Fruit fly (Drosophila melanogaster) whole organism: ENCODE data around the gene CG17672.

ENCODE experiments used
- CG8478 ChIP-seq: fragments of >200 bp; optimal IDR thresholded peaks from 2 replicates; lab custom pipeline; 2018; ENCODE audit warnings: inconsistent platforms
- Dll ChIP-seq: fragments of >200 bp; optimal IDR thresholded peaks from 2 replicates; lab custom pipeline; 2017
- psq ChIP-seq: fragments of >200 bp; optimal IDR thresholded peaks from 2 replicates; lab custom pipeline; 2017
- usp ChIP-seq: fragments of >200 bp; optimal IDR thresholded peaks from 2 replicates; lab custom pipeline; 2017; ENCODE audit warnings: missing biosample characterization, missing genetic modification characterization, mixed read lengths

DNA sequence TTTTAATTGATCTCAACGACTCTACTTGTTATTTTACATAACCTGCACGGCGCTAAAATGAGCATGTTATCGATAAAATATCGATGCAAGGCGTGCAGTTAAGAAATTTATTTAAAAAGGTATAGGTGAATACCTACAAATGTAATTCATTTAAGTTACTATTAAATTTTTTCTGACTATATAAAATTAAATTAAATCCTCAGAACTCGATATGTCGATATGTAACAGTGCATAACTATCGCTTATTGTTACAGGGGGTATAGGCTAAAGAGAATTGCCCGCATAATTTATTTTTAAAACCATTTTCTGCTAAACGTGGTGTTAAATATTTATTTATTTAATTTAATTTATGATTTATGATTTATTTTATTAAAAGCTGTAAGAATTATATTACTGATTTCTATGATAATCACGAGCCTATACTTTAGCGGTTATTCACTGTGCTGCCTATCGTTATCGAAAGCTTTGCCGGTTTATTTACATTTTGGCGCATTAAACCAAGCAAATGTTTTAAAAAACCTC is 10.9 kb upstream of the CG17672 start, which contains the start of the genes mRpL20 and Icmt:
- TF ChIP-seq psq (lab: Kevin White, UChicago): no peak
- no peak for TF ChIP-seq CG8478 (lab: Kevin White, UChicago)
- no peak for TF ChIP-seq usp (GFP tag; lab: Kevin White, UChicago)
- no peak for TF ChIP-seq Dll (lab: Kevin White, UChicago)
